Worm (Caenorhabditis elegans): ENCODE measurements around the gene C06C6.8.
A peak's percentile ranks its signal among the peaks of the same experiment; 100 is the strongest.

C06C6.8 gene

ce11 chrV:16040140-16040827 is 43.3 kb downstream of the C06C6.8 start, which contains the start of the genes his-4 and his-3:
his-4 (minus strand) TSS chrV:16040515.
his-3 (plus strand) TSS chrV:16040808.
- 0 out of 2 replicates have a peak, but pooled peaks have one; percentile 13 for TF ChIP-seq mcd-1 (GFP tag; IDR thresholded peaks at IDR 0.05)
- 0 out of 2 replicates have a peak, but pooled peaks have one; percentile 15 for TF ChIP-seq hsf-1 (GFP tag; IDR thresholded peaks at IDR 0.05)
- peak; percentile 88; the same call in 1 of the 2 replicates for TF ChIP-seq F39B2.1 (GFP tag; IDR thresholded peaks at IDR 0.05)
- 0 out of 2 replicates have a peak, but pooled peaks have one; percentile 15 for TF ChIP-seq dox-1 (GFP tag; IDR thresholded peaks at IDR 0.05)
- TF ChIP-seq nhr-80 (tag; optimal IDR thresholded peaks at IDR 0.05) = peak; percentile 17
- TF ChIP-seq hmg-1.2 (GFP tag; IDR thresholded peaks at IDR 0.05) = peak; percentile 10; the same call in 1 of the 2 replicates
- peak; percentile 31 for TF ChIP-seq pbrm-1 (GFP tag; IDR thresholded peaks at IDR 0.05)

- peak; percentile 31; the same call in 1 of the 2 replicates for TF ChIP-seq ekl-4 (GFP tag; IDR thresholded peaks at IDR 0.05)
Measured at ce11 chrV:16040848-16041247, 43.9 kb downstream of the C06C6.8 start.

ce11 chrV:16041412-16041811 is 44.5 kb downstream of the C06C6.8 start:
- TF ChIP-seq aptf-3 (GFP tag; IDR thresholded peaks at IDR 0.05) (no peak), egl-18 (GFP tag; IDR thresholded peaks at IDR 0.05) (no peak), aptf-2 (GFP tag; conservative IDR thresholded peaks at IDR 0.05) (no peak), ceh-27 (GFP tag; optimal IDR thresholded peaks at IDR 0.05) (no peak), pbrm-1 (GFP tag; IDR thresholded peaks at IDR 0.05) (no peak), C17E4.6 (GFP tag; IDR thresholded peaks at IDR 0.05) (no peak), zfh-2 (GFP tag; conservative IDR thresholded peaks at IDR 0.05) (no peak), him-1 (tag; optimal IDR thresholded peaks at IDR 0.05) (no peak), sptf-2 (GFP tag; optimal IDR thresholded peaks at IDR 0.05) (no peak), ccch-3 (GFP tag; optimal IDR thresholded peaks at IDR 0.05) (no peak), let-607 (tag; optimal IDR thresholded peaks at IDR 0.05) (no peak)

ce11 chrV:16041925-16042742 is 45.2 kb downstream of the C06C6.8 start, which contains the start of the genes his-2 and his-1:
his-2 (minus strand) TSS chrV:16042283.
his-1 (plus strand) TSS chrV:16042520.
- peak; percentile 63; the same call in 1 of the 2 replicates for TF ChIP-seq egrh-3 (GFP tag; IDR thresholded peaks at IDR 0.05)
- TF ChIP-seq hsf-1 (GFP tag; IDR thresholded peaks at IDR 0.05) = 0 out of 2 replicates have a peak, but pooled peaks have one; percentile 35
- peak; percentile 58; the same call in 1 of the 2 replicates for TF ChIP-seq zfh-2 (GFP tag; conservative IDR thresholded peaks at IDR 0.05)
- 0 out of 2 replicates have a peak, but pooled peaks have one; percentile 9 for TF ChIP-seq nfyb-1 (GFP tag; IDR thresholded peaks at IDR 0.05)

ce11 chrV:16042743-16043014 is 45.7 kb downstream of the C06C6.8 start:
- TF ChIP-seq lsl-1 (GFP tag; optimal IDR thresholded peaks at IDR 0.05) = no peak
- TF ChIP-seq unc-62 (GFP tag; optimal IDR thresholded peaks at IDR 0.05) = no peak
- TF ChIP-seq pha-4 (tag; optimal IDR thresholded peaks at IDR 0.05) = no peak
- no peak for TF ChIP-seq cebp-2 (GFP tag; IDR thresholded peaks at IDR 0.05)
- no peak for TF ChIP-seq akir-1 (GFP tag; optimal IDR thresholded peaks at IDR 0.05)
- TF ChIP-seq nhr-120 (GFP tag; IDR thresholded peaks at IDR 0.05) = 0 out of 2 replicates have a peak, but pooled peaks have one; percentile 50
- 0 out of 2 replicates have a peak, but pooled peaks have one; percentile 7 for TF ChIP-seq ztf-25 (GFP tag; IDR thresholded peaks at IDR 0.05)
- TF ChIP-seq Y56A3A.18 (GFP tag; IDR thresholded peaks at IDR 0.05) = 0 out of 2 replicates have a peak, but pooled peaks have one; percentile 17

All from whole organism, young adult.